1 fruit fly cellular context compared by ENCODE assay signal in genomic region chr2L:1074180-1074864, dm6.
TF ChIP-seq lines count a peak whose summit lies in the region.

No protein-coding gene starts in this region.

TF ChIP-seq in whole organism, embryonic, 481 proteins besides CTCF, POLR2A, EP300 and RAD21 (continued from another document and continues in another):
- peak; percentile 67 for TF ChIP-seq ems (GFP tag; optimal IDR thresholded peaks at IDR 0.05; lab: Kevin White, UChicago)
- TF ChIP-seq pita (GFP tag; optimal IDR thresholded peaks at IDR 0.05; lab: Kevin White, UChicago) = no peak
- peak; percentile 67 for TF ChIP-seq Nf-YB (GFP tag; optimal IDR thresholded peaks at IDR 0.05; lab: Kevin White, UChicago)
- TF ChIP-seq GATAe (GFP tag; conservative IDR thresholded peaks at IDR 0.05; lab: Robert Waterston, UW) = no peak
- peak; percentile 48 for TF ChIP-seq CG9817 (tag; optimal IDR thresholded peaks at IDR 0.05; lab: Kevin White, UChicago)
- peak; percentile 68 for TF ChIP-seq Vsx1 (GFP tag; optimal IDR thresholded peaks at IDR 0.05; lab: Kevin White, UChicago)
- TF ChIP-seq pfk (GFP tag; optimal IDR thresholded peaks at IDR 0.05; lab: Kevin White, UChicago) = no peak
- TF ChIP-seq zfh1 (GFP tag; IDR thresholded peaks at IDR 0.05; lab: Robert Waterston, UW) = peak; percentile 89
- no peak for TF ChIP-seq CG4617 (GFP tag; optimal IDR thresholded peaks at IDR 0.05; lab: Kevin White, UChicago; ENCODE audit: borderline replicate concordance)
- TF ChIP-seq Aef1 (GFP tag; IDR thresholded peaks at IDR 0.05; lab: Robert Waterston, UW) = peak; percentile 62
- TF ChIP-seq CG16813 (GFP tag; IDR thresholded peaks at IDR 0.05; lab: Robert Waterston, UW; ENCODE audit: partially characterized antibody) = no peak
- peak; percentile 71 for TF ChIP-seq CG12299 (tag; optimal IDR thresholded peaks at IDR 0.05; lab: Kevin White, UChicago)
- TF ChIP-seq CG7372 (GFP tag; IDR thresholded peaks at IDR 0.05; lab: Robert Waterston, UW) = peak; percentile 8; the same call in 1 of the 2 replicates
- peak; percentile 10 to 84 for TF ChIP-seq Hr51 (GFP tag; optimal IDR thresholded peaks at IDR 0.05; lab: Kevin White, UChicago)
- TF ChIP-seq nmo (GFP tag; optimal IDR thresholded peaks at IDR 0.05; lab: Kevin White, UChicago) = peak; percentile 91
- TF ChIP-seq CG13123 (GFP tag; optimal IDR thresholded peaks at IDR 0.05; lab: Kevin White, UChicago) = peak; percentile 19
- no peak for TF ChIP-seq CG34376 (GFP tag; optimal IDR thresholded peaks at IDR 0.05; lab: Kevin White, UChicago)
- TF ChIP-seq CG6683 (GFP tag; optimal IDR thresholded peaks at IDR 0.05; lab: Kevin White, UChicago) = peak; percentile 42
- TF ChIP-seq CG14710 (tag; optimal IDR thresholded peaks at IDR 0.05; lab: Kevin White, UChicago) = peak; percentile 85
- TF ChIP-seq CG11504 (tag; optimal IDR thresholded peaks at IDR 0.05; lab: Kevin White, UChicago) = peak; percentile 88
- no peak for TF ChIP-seq knrl (GFP tag; IDR thresholded peaks at IDR 0.05; lab: Robert Waterston, UW; ENCODE audit: partially characterized antibody)
- TF ChIP-seq danr (GFP tag; IDR thresholded peaks at IDR 0.05; lab: Robert Waterston, UW) = peak; percentile 54; the same call in 1 of the 2 replicates
- TF ChIP-seq CG2116 (GFP tag; optimal IDR thresholded peaks at IDR 0.05; lab: Kevin White, UChicago) = peak; percentile 29
- TF ChIP-seq az2 (GFP tag; optimal IDR thresholded peaks at IDR 0.05; lab: Kevin White, UChicago) = peak; percentile 80
- no peak for TF ChIP-seq inv (GFP tag; IDR thresholded peaks at IDR 0.05; lab: Robert Waterston, UW; ENCODE audit: partially characterized antibody)
- TF ChIP-seq bcd (GFP tag; optimal IDR thresholded peaks at IDR 0.05; lab: Kevin White, UChicago) = peak; percentile 70
- peak; percentile 78 for TF ChIP-seq Mes4 (GFP tag; optimal IDR thresholded peaks at IDR 0.05; lab: Kevin White, UChicago)
- no peak for TF ChIP-seq grn (GFP tag; optimal IDR thresholded peaks at IDR 0.05; lab: Kevin White, UChicago)
- peak; percentile 76 for TF ChIP-seq CG17385 (GFP tag; optimal IDR thresholded peaks at IDR 0.05; lab: Kevin White, UChicago)
- TF ChIP-seq disco-r (GFP tag; optimal IDR thresholded peaks at IDR 0.05; lab: Kevin White, UChicago) = peak; percentile 47
- peak; percentile 66 for TF ChIP-seq H2.0 (GFP tag; IDR thresholded peaks at IDR 0.05; lab: Robert Waterston, UW)
- peak; percentile 68; the same call in 1 of the 2 replicates for TF ChIP-seq CG32532 (GFP tag; IDR thresholded peaks at IDR 0.05; lab: Robert Waterston, UW)
- TF ChIP-seq CG13624 (GFP tag; optimal IDR thresholded peaks at IDR 0.05; lab: Kevin White, UChicago) = peak; percentile 40
- no peak for TF ChIP-seq emc (GFP tag; optimal IDR thresholded peaks at IDR 0.05; lab: Kevin White, UChicago)
- peak; percentile 4 for TF ChIP-seq CG4854 (GFP tag; optimal IDR thresholded peaks at IDR 0.05; lab: Kevin White, UChicago)
- peak; percentile 92 for TF ChIP-seq gsb-n (tag; optimal IDR thresholded peaks at IDR 0.05; lab: Kevin White, UChicago)
- peak; percentile 91 for TF ChIP-seq CG17361 (GFP tag; IDR thresholded peaks at IDR 0.05; lab: Robert Waterston, UW)
- no peak for TF ChIP-seq toy (GFP tag; IDR thresholded peaks at IDR 0.05; lab: Robert Waterston, UW)
- TF ChIP-seq pb (GFP tag; optimal IDR thresholded peaks at IDR 0.05; lab: Kevin White, UChicago) = peak; percentile 35
- no peak for TF ChIP-seq amos (GFP tag; IDR thresholded peaks at IDR 0.05; lab: Robert Waterston, UW; ENCODE audit: partially characterized antibody)
- peak; percentile 53 for TF ChIP-seq CG9215 (GFP tag; IDR thresholded peaks at IDR 0.05; lab: Robert Waterston, UW)
- TF ChIP-seq CG3726 (GFP tag; IDR thresholded peaks at IDR 0.05; lab: Robert Waterston, UW) = 0 out of 3 replicates have a peak, but pooled peaks have one; percentile 60
- TF ChIP-seq CG30020 (tag; optimal IDR thresholded peaks at IDR 0.05; lab: Kevin White, UChicago) = peak; percentile 29
- peak; percentile 57 for TF ChIP-seq sob (GFP tag; IDR thresholded peaks at IDR 0.05; lab: Robert Waterston, UW)
- peak; percentile 40 for TF ChIP-seq CG10431 (GFP tag; optimal IDR thresholded peaks at IDR 0.05; lab: Kevin White, UChicago)
- TF ChIP-seq cwo (GFP tag; optimal IDR thresholded peaks at IDR 0.05; lab: Kevin White, UChicago) = peak; percentile 59
- TF ChIP-seq CG8944 (GFP tag; optimal IDR thresholded peaks at IDR 0.05; lab: Kevin White, UChicago) = peak; percentile 36
- TF ChIP-seq CG17186 (GFP tag; optimal IDR thresholded peaks at IDR 0.05; lab: Kevin White, UChicago) = peak; percentile 43
- TF ChIP-seq CG10209 (GFP tag; optimal IDR thresholded peaks at IDR 0.05; lab: Kevin White, UChicago) = peak; percentile 75
- TF ChIP-seq Usf (GFP tag; optimal IDR thresholded peaks at IDR 0.05; lab: Kevin White, UChicago) = peak; percentile 51
- peak; percentile 81 for TF ChIP-seq CG32772 (GFP tag; IDR thresholded peaks at IDR 0.05; lab: Robert Waterston, UW)
- no peak for TF ChIP-seq ftz-f1 (GFP tag; optimal IDR thresholded peaks at IDR 0.05; lab: Kevin White, UChicago)
- TF ChIP-seq CG7271 (tag; optimal IDR thresholded peaks at IDR 0.05; lab: Kevin White, UChicago) = peak; percentile 38
- peak; percentile 6 for TF ChIP-seq CG3163 (GFP tag; optimal IDR thresholded peaks at IDR 0.05; lab: Kevin White, UChicago)
- TF ChIP-seq klu (GFP tag; IDR thresholded peaks at IDR 0.05; lab: Robert Waterston, UW) = no peak
- TF ChIP-seq Poxn (GFP tag; IDR thresholded peaks at IDR 0.05; lab: Robert Waterston, UW) = no peak
- no peak for TF ChIP-seq vfl (GFP tag; optimal IDR thresholded peaks at IDR 0.05; lab: Kevin White, UChicago)
- TF ChIP-seq dmrt99B (tag; optimal IDR thresholded peaks at IDR 0.05; lab: Kevin White, UChicago) = peak; percentile 90
- no peak; the same call in 1 of the 2 replicates for TF ChIP-seq CG8765 (GFP tag; IDR thresholded peaks at IDR 0.05; lab: Robert Waterston, UW)
- TF ChIP-seq CG2199 (GFP tag; IDR thresholded peaks at IDR 0.05; lab: Robert Waterston, UW) = 0 out of 3 replicates have a peak, but pooled peaks have one; percentile 6
- TF ChIP-seq Ravus (GFP tag; IDR thresholded peaks at IDR 0.05; lab: Robert Waterston, UW) = no peak
- TF ChIP-seq CG17802 (tag; optimal IDR thresholded peaks at IDR 0.05; lab: Kevin White, UChicago) = peak; percentile 66
- peak; percentile 79 for TF ChIP-seq lmd (GFP tag; IDR thresholded peaks at IDR 0.05; lab: Robert Waterston, UW)
- TF ChIP-seq Hmx (GFP tag; optimal IDR thresholded peaks at IDR 0.05; lab: Kevin White, UChicago) = no peak
- TF ChIP-seq CG7987 (GFP tag; optimal IDR thresholded peaks at IDR 0.05; lab: Kevin White, UChicago) = peak; percentile 36
- peak; percentile 31 for TF ChIP-seq CG10274 (GFP tag; optimal IDR thresholded peaks at IDR 0.05; lab: Kevin White, UChicago)
- peak in 1 of 2 experiments; percentile 86 for TF ChIP-seq Eip74EF (GFP tag; optimal IDR thresholded peaks at IDR 0.05; lab: Kevin White, UChicago)
- no peak for TF ChIP-seq Oaz (GFP tag; IDR thresholded peaks at IDR 0.05; lab: Robert Waterston, UW)
- TF ChIP-seq CG13894 (tag; optimal IDR thresholded peaks at IDR 0.05; lab: Kevin White, UChicago) = no peak
- peak; percentile 51 for TF ChIP-seq dm (GFP tag; optimal IDR thresholded peaks at IDR 0.05; lab: Kevin White, UChicago)
- TF ChIP-seq Sry-β (GFP tag; optimal IDR thresholded peaks at IDR 0.05; lab: Kevin White, UChicago) = peak; percentile 20
- peak; percentile 81 for TF ChIP-seq Xbp1 (GFP tag; optimal IDR thresholded peaks at IDR 0.05; lab: Kevin White, UChicago)
- TF ChIP-seq pros (GFP tag; optimal IDR thresholded peaks at IDR 0.05; lab: Kevin White, UChicago) = no peak
- TF ChIP-seq CG8290 (GFP tag; optimal IDR thresholded peaks at IDR 0.05; lab: Kevin White, UChicago) = peak; percentile 53
- TF ChIP-seq CG8290 (tag; optimal IDR thresholded peaks at IDR 0.05; lab: Kevin White, UChicago) = peak in 1 of 2 experiments; percentile 82
- 0 out of 2 replicates have a peak, but pooled peaks have one; percentile 29 for TF ChIP-seq CG11247 (GFP tag; IDR thresholded peaks at IDR 0.05; lab: Robert Waterston, UW)
- TF ChIP-seq Lhr (GFP tag; optimal IDR thresholded peaks at IDR 0.05; lab: Kevin White, UChicago) = peak; percentile 57
- peak; percentile 53 for TF ChIP-seq CrebB (tag; optimal IDR thresholded peaks at IDR 0.05; lab: Kevin White, UChicago)
- peak; percentile 70 for TF ChIP-seq Atf6 (GFP tag; IDR thresholded peaks at IDR 0.05; lab: Robert Waterston, UW)
- TF ChIP-seq p53 (GFP tag; optimal IDR thresholded peaks at IDR 0.05; lab: Kevin White, UChicago) = peak; percentile 69
- TF ChIP-seq Kr (GFP tag; optimal IDR thresholded peaks at IDR 0.05; lab: Kevin White, UChicago) = no peak
- TF ChIP-seq pnt (GFP tag; optimal IDR thresholded peaks at IDR 0.05; lab: Kevin White, UChicago) = peak; percentile 67
- peak; percentile 60; the same call in 1 of the 3 replicates for TF ChIP-seq Mrtf (GFP tag; IDR thresholded peaks at IDR 0.05; lab: Robert Waterston, UW)
- TF ChIP-seq CG15514 (GFP tag; optimal IDR thresholded peaks at IDR 0.05; lab: Kevin White, UChicago) = peak; percentile 21
- peak; percentile 87 for TF ChIP-seq Blimp-1 (GFP tag; optimal IDR thresholded peaks at IDR 0.05; lab: Kevin White, UChicago)
- peak; percentile 71 for TF ChIP-seq Hr3 (GFP tag; optimal IDR thresholded peaks at IDR 0.05; lab: Kevin White, UChicago)
- TF ChIP-seq tx (GFP tag; optimal IDR thresholded peaks at IDR 0.05; lab: Kevin White, UChicago) = peak; percentile 43
- no peak for TF ChIP-seq Lim3 (GFP tag; IDR thresholded peaks at IDR 0.05; lab: Robert Waterston, UW)
- TF ChIP-seq trh (GFP tag; optimal IDR thresholded peaks at IDR 0.05; lab: Kevin White, UChicago) = peak; percentile 62
- peak; percentile 41 for TF ChIP-seq ab (GFP tag; optimal IDR thresholded peaks at IDR 0.05; lab: Kevin White, UChicago)
- peak; percentile 61 for TF ChIP-seq CG6654 (GFP tag; optimal IDR thresholded peaks at IDR 0.05; lab: Kevin White, UChicago)
- TF ChIP-seq caup (GFP tag; optimal IDR thresholded peaks at IDR 0.05; lab: Kevin White, UChicago; ENCODE audit: severe bottlenecking) = peak; percentile 45
- peak; percentile 59 for TF ChIP-seq scrt (GFP tag; optimal IDR thresholded peaks at IDR 0.05; lab: Kevin White, UChicago)
- peak; percentile 74 for TF ChIP-seq nau (GFP tag; optimal IDR thresholded peaks at IDR 0.05; lab: Kevin White, UChicago)
- peak; percentile 88 for TF ChIP-seq CG2678 (tag; optimal IDR thresholded peaks at IDR 0.05; lab: Kevin White, UChicago)
- TF ChIP-seq insv (GFP tag; optimal IDR thresholded peaks at IDR 0.05; lab: Kevin White, UChicago) = no peak
- peak; percentile 76 for TF ChIP-seq Camta (GFP tag; optimal IDR thresholded peaks at IDR 0.05; lab: Kevin White, UChicago)
- no peak for TF ChIP-seq CG4282 (GFP tag; optimal IDR thresholded peaks at IDR 0.05; lab: Kevin White, UChicago)
- peak; percentile 96 for TF ChIP-seq CG1603 (tag; optimal IDR thresholded peaks at IDR 0.05; lab: Kevin White, UChicago)
- peak; percentile 76 for TF ChIP-seq CG11695 (GFP tag; IDR thresholded peaks at IDR 0.05; lab: Robert Waterston, UW)
- peak; percentile 40 for TF ChIP-seq HLH54F (GFP tag; optimal IDR thresholded peaks at IDR 0.05; lab: Kevin White, UChicago)
- TF ChIP-seq NC2β (GFP tag; optimal IDR thresholded peaks at IDR 0.05; lab: Kevin White, UChicago) = peak; percentile 74
- peak; percentile 68 for TF ChIP-seq CG18011 (GFP tag; optimal IDR thresholded peaks at IDR 0.05; lab: Kevin White, UChicago)
- TF ChIP-seq CG15696 (tag; optimal IDR thresholded peaks at IDR 0.05; lab: Kevin White, UChicago) = peak; percentile 61
- TF ChIP-seq grau (tag; optimal IDR thresholded peaks at IDR 0.05; lab: Kevin White, UChicago) = peak; percentile 86
- TF ChIP-seq br (optimal IDR thresholded peaks at IDR 0.05; lab: Kevin White, UChicago) = no peak
- TF ChIP-seq fru (optimal IDR thresholded peaks at IDR 0.05; lab: Kevin White, UChicago) = no peak
- TF ChIP-seq E2f1 (GFP tag; IDR thresholded peaks at IDR 0.05; lab: Robert Waterston, UW) = peak; percentile 73
- 0 out of 2 replicates have a peak, but pooled peaks have one; percentile 26 for TF ChIP-seq wdn (GFP tag; IDR thresholded peaks at IDR 0.05; lab: Robert Waterston, UW)
- no peak for TF ChIP-seq bowl (GFP tag; IDR thresholded peaks at IDR 0.05; lab: Robert Waterston, UW)
- TF ChIP-seq tio (GFP tag; optimal IDR thresholded peaks at IDR 0.05; lab: Kevin White, UChicago) = no peak
- peak; percentile 14 for TF ChIP-seq stwl (tag; optimal IDR thresholded peaks at IDR 0.05; lab: Kevin White, UChicago)
- TF ChIP-seq Dll (GFP tag; IDR thresholded peaks at IDR 0.05; lab: Robert Waterston, UW; ENCODE audit: partially characterized antibody) = no peak
- TF ChIP-seq bigmax (GFP tag; optimal IDR thresholded peaks at IDR 0.05; lab: Kevin White, UChicago) = no peak
- TF ChIP-seq Sry-δ (GFP tag; optimal IDR thresholded peaks at IDR 0.05; lab: Kevin White, UChicago) = peak; percentile 35
- TF ChIP-seq trem (tag; optimal IDR thresholded peaks at IDR 0.05; lab: Kevin White, UChicago) = peak; percentile 82
- peak; percentile 78 for TF ChIP-seq CG12659 (GFP tag; optimal IDR thresholded peaks at IDR 0.05; lab: Kevin White, UChicago)
- TF ChIP-seq esg (GFP tag; conservative IDR thresholded peaks at IDR 0.05; lab: Robert Waterston, UW) = peak; percentile 78
- peak; percentile 88 for TF ChIP-seq vvl (GFP tag; IDR thresholded peaks at IDR 0.05; lab: Robert Waterston, UW)
- TF ChIP-seq CG18599 (GFP tag; optimal IDR thresholded peaks at IDR 0.05; lab: Kevin White, UChicago) = peak; percentile 84
- TF ChIP-seq wor (GFP tag; IDR thresholded peaks at IDR 0.05; lab: Robert Waterston, UW) = peak; percentile 71
- TF ChIP-seq dati (GFP tag; IDR thresholded peaks at IDR 0.05; lab: Robert Waterston, UW) = peak; percentile 69; the same call in 1 of the 2 replicates
- no peak for TF ChIP-seq hth (optimal IDR thresholded peaks at IDR 0.05; lab: Kevin White, UChicago)
- TF ChIP-seq CG8478 (optimal IDR thresholded peaks at IDR 0.05; lab: Kevin White, UChicago) = no peak
- peak; percentile 50; the same call in 1 of the 2 replicates for TF ChIP-seq E2f2 (GFP tag; IDR thresholded peaks at IDR 0.05; lab: Robert Waterston, UW)
- TF ChIP-seq Jarid2 (GFP tag; optimal IDR thresholded peaks at IDR 0.05; lab: Kevin White, UChicago) = peak; percentile 42
- TF ChIP-seq ara (GFP tag; IDR thresholded peaks at IDR 0.05; lab: Robert Waterston, UW) = peak; percentile 78; the same call in 1 of the 2 replicates
- TF ChIP-seq her (GFP tag; optimal IDR thresholded peaks at IDR 0.05; lab: Kevin White, UChicago) = peak; percentile 66
- TF ChIP-seq sc (optimal IDR thresholded peaks at IDR 0.05; lab: Kevin White, UChicago) = no peak
- peak; percentile 76 for TF ChIP-seq sc (GFP tag; optimal IDR thresholded peaks at IDR 0.05; lab: Kevin White, UChicago)
- peak; percentile 38 for TF ChIP-seq CG18476 (GFP tag; optimal IDR thresholded peaks at IDR 0.05; lab: Kevin White, UChicago)
